Fruit fly (Drosophila melanogaster): ENCODE results near the gene Spn.

The Spn gene

DNA sequence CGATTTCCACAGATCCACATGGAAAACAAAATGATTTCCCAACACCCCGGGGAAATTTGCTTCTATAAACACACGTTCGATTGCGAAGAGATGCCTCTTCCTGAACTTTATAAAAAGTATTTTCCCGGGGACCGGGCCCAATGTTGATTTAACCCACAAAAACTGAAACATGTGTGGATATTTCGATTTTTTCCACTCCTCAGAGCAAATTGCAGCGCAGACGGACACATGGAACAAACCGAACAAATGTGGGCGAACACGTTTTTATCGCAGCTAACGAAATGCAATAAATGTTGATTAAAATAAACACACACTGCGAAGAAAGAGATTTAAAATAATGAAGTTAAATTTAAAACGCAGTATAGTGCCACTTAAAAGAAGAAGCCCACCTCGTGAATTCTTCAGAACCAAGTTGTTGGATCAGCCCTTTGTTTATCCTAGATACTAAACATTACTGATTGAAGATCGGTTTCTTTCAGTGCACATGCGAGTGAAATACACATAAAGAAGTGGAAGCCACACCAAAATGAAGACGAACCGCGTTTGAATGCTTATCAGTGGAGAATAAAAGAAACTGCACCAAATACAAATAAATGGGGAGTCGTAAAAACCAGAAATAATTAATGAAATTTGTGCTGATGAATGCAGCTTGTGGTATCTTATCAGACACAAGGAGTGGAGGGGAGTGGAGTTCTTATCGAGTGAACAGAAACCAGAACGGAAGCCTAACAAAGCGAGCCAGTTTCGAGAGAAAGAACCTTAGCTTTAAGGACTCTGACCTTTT, 28.9 kb upstream of the Spn start (continued):
- TF ChIP-seq CG18011 (GFP tag; optimal IDR thresholded peaks at IDR 0.05) (no peak), CG31388 (GFP tag; optimal IDR thresholded peaks at IDR 0.05) (peak; percentile 7), CG3838 (GFP tag; optimal IDR thresholded peaks at IDR 0.05) (peak; percentile 22), CG3163 (GFP tag; optimal IDR thresholded peaks at IDR 0.05) (peak; percentile 42), hkb (optimal IDR thresholded peaks at IDR 0.05) (no peak), hkb (GFP tag; IDR thresholded peaks at IDR 0.05) (peak; percentile 87), CG18599 (GFP tag; optimal IDR thresholded peaks at IDR 0.05) (peak; percentile 54), crol (GFP tag; IDR thresholded peaks at IDR 0.05) (peak; percentile 19; the same call in 1 of the 2 replicates), CG15011 (GFP tag; optimal IDR thresholded peaks at IDR 0.05) (peak; percentile 42), dati (GFP tag; IDR thresholded peaks at IDR 0.05) (peak; percentile 84), Bteb2 (GFP tag; optimal IDR thresholded peaks at IDR 0.05) (peak; percentile 30), ap (GFP tag; IDR thresholded peaks at IDR 0.05) (peak; percentile 82; the same call in 1 of the 2 replicates), CG13287 (GFP tag; IDR thresholded peaks at IDR 0.05; ENCODE audit: partially characterized antibody) (no peak), hbn (GFP tag; IDR thresholded peaks at IDR 0.05; ENCODE audit: partially characterized antibody) (no peak), hth (optimal IDR thresholded peaks at IDR 0.05) (no peak), CG17361 (GFP tag; IDR thresholded peaks at IDR 0.05) (peak; percentile 80), Atf3 (GFP tag; optimal IDR thresholded peaks at IDR 0.05) (peak; percentile 75), Dll (GFP tag; IDR thresholded peaks at IDR 0.05; ENCODE audit: partially characterized antibody) (no peak), CG11695 (GFP tag; IDR thresholded peaks at IDR 0.05) (peak; percentile 69), ac (GFP tag; optimal IDR thresholded peaks at IDR 0.05) (peak; percentile 2), CG15696 (tag; optimal IDR thresholded peaks at IDR 0.05) (peak; percentile 16), Blimp-1 (GFP tag; optimal IDR thresholded peaks at IDR 0.05) (peak; percentile 91), sd (tag; optimal IDR thresholded peaks at IDR 0.05) (peak; percentile 11), gt (GFP tag; IDR thresholded peaks at IDR 0.05) (peak; percentile 41; the same call in 1 of the 2 replicates), so (GFP tag; IDR thresholded peaks at IDR 0.05) (peak; percentile 76; the same call in 2 of the 3 replicates), CG31224 (GFP tag; IDR thresholded peaks at IDR 0.05) (0 out of 2 replicates have a peak, but pooled peaks have one; percentile 30), CG2199 (GFP tag; IDR thresholded peaks at IDR 0.05) (peak; percentile 73; the same call in 2 of the 3 replicates), CG6654 (GFP tag; optimal IDR thresholded peaks at IDR 0.05) (peak; percentile 65), Sox102F (GFP tag; optimal IDR thresholded peaks at IDR 0.05) (peak; percentile 94), CG7987 (GFP tag; optimal IDR thresholded peaks at IDR 0.05) (peak; percentile 56), CG18764 (GFP tag; optimal IDR thresholded peaks at IDR 0.05) (peak; percentile 78), Jarid2 (GFP tag; optimal IDR thresholded peaks at IDR 0.05) (peak; percentile 49), unpg (GFP tag; optimal IDR thresholded peaks at IDR 0.05) (peak; percentile 85), dm (GFP tag; optimal IDR thresholded peaks at IDR 0.05) (peak; percentile 63), CG1529 (GFP tag; optimal IDR thresholded peaks at IDR 0.05) (peak; percentile 84), CG34422 (GFP tag; IDR thresholded peaks at IDR 0.05) (peak; percentile 71), CG32532 (GFP tag; IDR thresholded peaks at IDR 0.05) (peak; percentile 31; the same call in 1 of the 2 replicates), CG7372 (GFP tag; IDR thresholded peaks at IDR 0.05) (peak; percentile 66), Drgx (GFP tag; IDR thresholded peaks at IDR 0.05) (peak; percentile 88), cwo (GFP tag; optimal IDR thresholded peaks at IDR 0.05) (peak; percentile 52), trh (GFP tag; optimal IDR thresholded peaks at IDR 0.05) (peak; percentile 56), CG8359 (GFP tag; optimal IDR thresholded peaks at IDR 0.05; ENCODE audit: borderline replicate concordance) (no peak), HLHmδ (GFP tag; optimal IDR thresholded peaks at IDR 0.05) (no peak), CG12744 (GFP tag; optimal IDR thresholded peaks at IDR 0.05) (peak; percentile 62), Oaz (GFP tag; IDR thresholded peaks at IDR 0.05) (peak; percentile 58), wdn (GFP tag; IDR thresholded peaks at IDR 0.05) (no peak), salm (tag; optimal IDR thresholded peaks at IDR 0.05) (peak; percentile 71), tup (GFP tag; optimal IDR thresholded peaks at IDR 0.05) (peak; percentile 51), CG10321 (GFP tag; IDR thresholded peaks at IDR 0.05) (no peak)
